Worm (Caenorhabditis elegans) whole organism, young adult: ENCODE measurements around the gene pitr-2.

ENCODE experiments used
- D2030.7 ChIP-seq: fragments of 200-800 bp; sonication (Bioruptor generic); IDR thresholded peaks from 2 replicates; pipeline ENCODE4 v1.3.6; 2022; ENCODE audit warnings: missing genetic modification reagents, missing genetic modification characterization, missing compliant biosample characterization
- F55B11.4 ChIP-seq: sonication (generic microtip); optimal IDR thresholded peaks from 2 replicates; lab custom pipeline; 2016; ENCODE audit warnings: missing compliant biosample characterization, missing genetic modification characterization, borderline replicate concordance; ENCODE audit not compliant: insufficient read depth
- Y95B8A.8 ChIP-seq: fragments of 200-800 bp; sonication (Bioruptor generic); IDR thresholded peaks from 2 replicates; pipeline ENCODE4 v1.3.6; 2022; ENCODE audit warnings: missing genetic modification reagents, missing genetic modification characterization, missing compliant biosample characterization
- attf-6 ChIP-seq: fragments of 200-800 bp; sonication (Bioruptor generic); IDR thresholded peaks from 2 replicates; pipeline ENCODE4 v1.3.6; 2022; ENCODE audit warnings: missing genetic modification reagents, missing genetic modification characterization, missing compliant biosample characterization
- hlh-26 ChIP-seq: fragments of 200-800 bp; sonication (Bioruptor generic); conservative IDR thresholded peaks from 2 replicates; pipeline ENCODE4 v1.3.6; 2022; ENCODE audit warnings: missing genetic modification reagents, missing genetic modification characterization, missing compliant biosample characterization
- madf-6 ChIP-seq: fragments of 200-800 bp; sonication (Bioruptor generic); IDR thresholded peaks from 2 replicates; pipeline ENCODE4 v1.3.6; 2022; ENCODE audit warnings: missing genetic modification reagents, missing genetic modification characterization, missing compliant biosample characterization
- mxl-1 ChIP-seq: sonication (generic microtip); optimal IDR thresholded peaks from 2 replicates; lab custom pipeline; 2016; ENCODE audit warnings: missing genetic modification characterization, missing compliant biosample characterization
- nfyb-1 ChIP-seq: fragments of 200-800 bp; sonication (Bioruptor generic); IDR thresholded peaks from 2 replicates; pipeline ENCODE4 v1.3.6; 2022; ENCODE audit warnings: missing genetic modification reagents, missing genetic modification characterization, missing compliant biosample characterization
- unc-62 ChIP-seq: fragments of 150-350 bp; optimal IDR thresholded peaks from 2 replicates; lab custom pipeline; 2014; ENCODE audit warnings: missing biosample characterization, missing genetic modification reagents, missing genetic modification characterization
- ztf-26 ChIP-seq: sonication (generic microtip); optimal IDR thresholded peaks from 2 replicates; lab custom pipeline; 2017; ENCODE audit warnings: missing genetic modification characterization, missing compliant biosample characterization

The pitr-2 gene

DNA sequence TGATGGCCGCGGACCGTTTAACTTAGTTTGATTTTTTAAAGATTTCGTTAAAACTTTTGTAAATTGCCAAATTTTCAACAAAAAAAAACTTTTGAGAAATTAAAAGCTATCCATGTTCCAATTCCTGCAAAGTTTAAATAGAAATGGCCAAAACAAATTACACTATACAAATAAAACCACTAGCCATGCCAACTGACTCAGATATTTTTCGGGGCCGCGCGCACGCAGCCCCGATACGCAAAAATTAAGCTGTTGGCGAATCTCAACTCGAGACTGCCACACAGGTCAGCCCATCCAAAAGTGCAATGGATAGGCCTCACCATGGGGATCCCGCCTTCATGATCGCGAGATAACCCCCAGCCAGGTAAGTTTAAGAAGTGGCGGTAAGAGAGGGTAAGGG lies 50.9 kb downstream of the pitr-2 start (continued):
- TF ChIP-seq madf-6 (GFP tag; lab: Robert Waterston, UW) = peak; percentile 52; the same call in 1 of the 2 replicates

ce11 chrV:9085845-9086244 lies 51.7 kb downstream of the pitr-2 start:
- TF ChIP-seq D2030.7 (GFP tag; lab: Robert Waterston, UW) = no peak
- TF ChIP-seq nfyb-1 (GFP tag; lab: Robert Waterston, UW) = no peak
- TF ChIP-seq mxl-1 (tag; lab: Kevin White, UChicago) = no peak
- TF ChIP-seq ztf-26 (tag; lab: Kevin White, UChicago) = no peak
- no peak for TF ChIP-seq F55B11.4 (tag; lab: Kevin White, UChicago)
- no peak for TF ChIP-seq attf-6 (GFP tag; lab: Robert Waterston, UW)
- TF ChIP-seq Y95B8A.8 (GFP tag; lab: Robert Waterston, UW) = no peak
- TF ChIP-seq unc-62 (GFP tag; lab: Kevin White, UChicago) = no peak
- TF ChIP-seq hlh-26 (GFP tag; lab: Robert Waterston, UW) = no peak
